Fruit fly (Drosophila melanogaster): ENCODE data around the gene CG32061.

CG32061 gene

dm6 chr3L:10443958-10444357 is 19.7 kb upstream of the CG32061 start:
- TF ChIP-seq Mio (GFP tag; optimal IDR thresholded peaks at IDR 0.05) (no peak), ey (GFP tag; optimal IDR thresholded peaks at IDR 0.05) (no peak), Rel (GFP tag; optimal IDR thresholded peaks at IDR 0.05) (no peak), Rel (tag; optimal IDR thresholded peaks at IDR 0.05) (no peak), jim (GFP tag; optimal IDR thresholded peaks at IDR 0.05) (no peak), CG9705 (GFP tag; optimal IDR thresholded peaks at IDR 0.05) (no peak), Dfd (GFP tag; optimal IDR thresholded peaks at IDR 0.05) (no peak), h (GFP tag; optimal IDR thresholded peaks at IDR 0.05) (no peak), Myc (optimal IDR thresholded peaks at IDR 0.05) (no peak), GATAd (GFP tag; optimal IDR thresholded peaks at IDR 0.05) (no peak), foxo (GFP tag; optimal IDR thresholded peaks at IDR 0.05) (no peak), Abd-B (GFP tag; optimal IDR thresholded peaks at IDR 0.05) (no peak), CrebA (GFP tag; optimal IDR thresholded peaks at IDR 0.05; ENCODE audit: borderline replicate concordance) (no peak)

dm6 chr3L:10446998-10447397 is 16.6 kb upstream of the CG32061 start:
- TF ChIP-seq CrebA (GFP tag; optimal IDR thresholded peaks at IDR 0.05; ENCODE audit: borderline replicate concordance): no peak
- TF ChIP-seq dsf (GFP tag; optimal IDR thresholded peaks at IDR 0.05; ENCODE audit: borderline replicate concordance): no peak
- no peak for TF ChIP-seq ey (GFP tag; optimal IDR thresholded peaks at IDR 0.05)
- no peak for TF ChIP-seq pan (optimal IDR thresholded peaks at IDR 0.05)
- no peak for TF ChIP-seq Hnf4 (GFP tag; optimal IDR thresholded peaks at IDR 0.05)
- no peak for TF ChIP-seq h (GFP tag; optimal IDR thresholded peaks at IDR 0.05)

DNA sequence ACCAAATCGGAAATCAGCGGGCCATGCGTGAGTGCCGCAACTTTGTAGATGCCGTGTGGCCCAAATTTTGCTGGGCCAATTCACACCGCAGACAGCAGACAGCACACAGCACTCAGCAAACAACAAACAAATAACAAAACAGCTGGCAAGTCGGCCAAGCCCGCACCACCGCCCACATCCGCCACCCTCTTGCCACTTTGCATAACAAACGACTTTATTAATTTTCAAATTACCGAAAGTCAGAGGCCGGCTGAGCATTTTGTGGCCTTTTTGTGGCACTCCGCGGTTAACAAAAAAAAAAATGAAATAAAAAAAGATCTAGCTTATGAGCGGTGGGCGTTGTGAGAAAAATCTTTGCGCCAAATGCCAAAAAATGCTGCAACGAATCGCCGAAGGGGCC is 13.9 kb upstream of the CG32061 start:
- no peak for TF ChIP-seq Hnf4 (GFP tag; optimal IDR thresholded peaks at IDR 0.05)
- TF ChIP-seq Abd-B (GFP tag; optimal IDR thresholded peaks at IDR 0.05): no peak
- no peak for TF ChIP-seq dl (GFP tag; optimal IDR thresholded peaks at IDR 0.05; ENCODE audit: insufficient read depth in 1 of 2, partially characterized antibody in 2 of 2)
- no peak for TF ChIP-seq dsf (GFP tag; optimal IDR thresholded peaks at IDR 0.05; ENCODE audit: borderline replicate concordance)
- no peak for TF ChIP-seq dmrt93B (GFP tag; optimal IDR thresholded peaks at IDR 0.05)
- TF ChIP-seq lola (GFP tag; optimal IDR thresholded peaks at IDR 0.05): no peak
- TF ChIP-seq h (GFP tag; optimal IDR thresholded peaks at IDR 0.05): no peak
- no peak for TF ChIP-seq CG9705 (GFP tag; optimal IDR thresholded peaks at IDR 0.05)
- no peak for TF ChIP-seq Vsx2 (GFP tag; optimal IDR thresholded peaks at IDR 0.05; ENCODE audit: partially characterized antibody)
- TF ChIP-seq foxo (GFP tag; optimal IDR thresholded peaks at IDR 0.05): no peak
- TF ChIP-seq OdsH (GFP tag; optimal IDR thresholded peaks at IDR 0.05): no peak
- TF ChIP-seq sage (GFP tag; optimal IDR thresholded peaks at IDR 0.05): no peak
- no peak for TF ChIP-seq N (GFP tag; optimal IDR thresholded peaks at IDR 0.05)
- TF ChIP-seq fru (GFP tag; optimal IDR thresholded peaks at IDR 0.05): no peak
- no peak for TF ChIP-seq Rel (GFP tag; optimal IDR thresholded peaks at IDR 0.05)
- no peak for TF ChIP-seq Rel (tag; optimal IDR thresholded peaks at IDR 0.05)
- no peak for TF ChIP-seq Hr83 (GFP tag; optimal IDR thresholded peaks at IDR 0.05; ENCODE audit: poor library complexity, severe bottlenecking)
- TF ChIP-seq brk (GFP tag; optimal IDR thresholded peaks at IDR 0.05): no peak
- TF ChIP-seq GATAd (GFP tag; optimal IDR thresholded peaks at IDR 0.05): no peak

- TF ChIP-seq Abd-B (GFP tag; optimal IDR thresholded peaks at IDR 0.05) (no peak), OdsH (GFP tag; optimal IDR thresholded peaks at IDR 0.05) (no peak), fru (GFP tag; optimal IDR thresholded peaks at IDR 0.05) (no peak), brk (GFP tag; optimal IDR thresholded peaks at IDR 0.05) (no peak), Hnf4 (GFP tag; optimal IDR thresholded peaks at IDR 0.05) (no peak)
These were observed 4.5 kb upstream of the CG32061 start for dm6 chr3L:10459076-10459475.

dm6 chr3L:10464887-10465286 is 1.3 kb downstream of the CG32061 start, which contains the start of gene S-Lap3:
TSS of gene S-Lap3 (plus strand) at chr3L:10465187.
- no peak for TF ChIP-seq foxo (GFP tag; optimal IDR thresholded peaks at IDR 0.05)
- TF ChIP-seq sage (GFP tag; optimal IDR thresholded peaks at IDR 0.05): no peak
- no peak for TF ChIP-seq rgr (GFP tag; optimal IDR thresholded peaks at IDR 0.05)
- no peak for TF ChIP-seq br (GFP tag; optimal IDR thresholded peaks at IDR 0.05)
- TF ChIP-seq brk (GFP tag; optimal IDR thresholded peaks at IDR 0.05): no peak
- no peak for TF ChIP-seq psq (GFP tag; optimal IDR thresholded peaks at IDR 0.05)
- no peak for TF ChIP-seq usp (GFP tag; optimal IDR thresholded peaks at IDR 0.05)
- no peak for TF ChIP-seq Hr83 (GFP tag; optimal IDR thresholded peaks at IDR 0.05; ENCODE audit: poor library complexity, severe bottlenecking)
- no peak for TF ChIP-seq dsf (GFP tag; optimal IDR thresholded peaks at IDR 0.05; ENCODE audit: borderline replicate concordance)
- no peak for TF ChIP-seq Sp1 (GFP tag; optimal IDR thresholded peaks at IDR 0.05)

Measured in whole organism, wandering third instar larva.